Worm (Caenorhabditis elegans) whole organism, L2 larva: ENCODE results near the gene C49F8.3.

Experiments used
- F13H6.1 ChIP-seq: sonication (generic microtip); optimal IDR thresholded peaks from 2 replicates; lab custom pipeline; 2016; ENCODE audit warnings: missing genetic modification characterization, missing compliant biosample characterization
- Y55F3AM.14 ChIP-seq: fragments of 200-800 bp; sonication (Bioruptor generic); optimal IDR thresholded peaks from 2 replicates; lab custom pipeline; 2018; ENCODE audit warnings: mild to moderate bottlenecking, missing genetic modification characterization, missing compliant biosample characterization
- ZK546.5 ChIP-seq: sonication (generic microtip); optimal IDR thresholded peaks from 2 replicates; lab custom pipeline; 2017; ENCODE audit warnings: missing biosample characterization, missing genetic modification characterization
- aly-2 ChIP-seq: fragments of 150-350 bp; optimal IDR thresholded peaks from 2 replicates; lab custom pipeline; 2014; ENCODE audit warnings: missing biosample characterization, missing genetic modification characterization
- ama-1 ChIP-seq: fragments of 150-350 bp; optimal IDR thresholded peaks from 2 replicates; lab custom pipeline; 2018; ENCODE audit warnings: inconsistent platforms
- blmp-1 ChIP-seq: sonication (generic microtip); optimal IDR thresholded peaks from 2 replicates; lab custom pipeline; 2017; ENCODE audit warnings: missing genetic modification characterization, mild to moderate bottlenecking, missing compliant biosample characterization, antibody characterized with exemption, moderate library complexity; ENCODE audit not compliant: insufficient read depth
- crh-2 ChIP-seq: sonication (generic microtip); optimal IDR thresholded peaks from 2 replicates; lab custom pipeline; 2017; ENCODE audit warnings: missing biosample characterization, missing genetic modification characterization
- egl-27 ChIP-seq: sonication (generic microtip); optimal IDR thresholded peaks from 3 replicates; lab custom pipeline; 2017; ENCODE audit warnings: missing biosample characterization, missing genetic modification reagents, missing genetic modification characterization
- fos-1 ChIP-seq: fragments of 150-350 bp; optimal IDR thresholded peaks from 2 replicates; lab custom pipeline; 2014; ENCODE audit warnings: missing biosample characterization, missing genetic modification characterization
- gmeb-1 ChIP-seq: fragments of 150-350 bp; optimal IDR thresholded peaks from 2 replicates; lab custom pipeline; 2014; ENCODE audit warnings: missing biosample characterization, missing genetic modification characterization
- lin-11 ChIP-seq: fragments of 150-350 bp; sonication (generic microtip); optimal IDR thresholded peaks from 2 replicates; lab custom pipeline; 2014; ENCODE audit warnings: missing biosample characterization, missing genetic modification characterization, inconsistent platforms, mixed read lengths
- lin-13 ChIP-seq: fragments of 150-350 bp; optimal IDR thresholded peaks from 2 replicates; lab custom pipeline; 2014; ENCODE audit warnings: missing biosample characterization, missing genetic modification reagents, missing genetic modification characterization
- lsy-2 ChIP-seq, 2 experiments: fragments of 150-350 bp in 1 of 2; sonication (generic microtip) in 1 of 2; optimal IDR thresholded peaks; 2 replicates each; lab custom pipeline; 2014 to 2017; ENCODE audit warnings: missing biosample characterization in 2 of 2, missing genetic modification characterization in 2 of 2
- mab-5 ChIP-seq: fragments of 150-350 bp; optimal IDR thresholded peaks from 2 replicates; lab custom pipeline; 2014; ENCODE audit warnings: missing biosample characterization, missing genetic modification characterization
- mbf-1 ChIP-seq: sonication (generic microtip); optimal IDR thresholded peaks from 2 replicates; lab custom pipeline; 2017; ENCODE audit warnings: missing biosample characterization, missing genetic modification characterization
- mdl-1 ChIP-seq, 2 experiments: fragments of 150-350 bp in 1 of 2; sonication (generic microtip) in 1 of 2; optimal IDR thresholded peaks; 2 replicates each; lab custom pipeline; 2017; ENCODE audit warnings: missing biosample characterization in 2 of 2, missing genetic modification characterization in 2 of 2
- nhr-10 ChIP-seq: sonication (generic microtip); optimal IDR thresholded peaks from 2 replicates; lab custom pipeline; 2017; ENCODE audit warnings: missing biosample characterization, missing genetic modification characterization
- nhr-11 ChIP-seq: fragments of 150-350 bp; optimal IDR thresholded peaks from 2 replicates; lab custom pipeline; 2014; ENCODE audit warnings: missing biosample characterization, missing genetic modification characterization
- nhr-129 ChIP-seq: fragments of 150-350 bp; optimal IDR thresholded peaks from 2 replicates; lab custom pipeline; 2014; ENCODE audit warnings: missing biosample characterization, missing genetic modification characterization
- nhr-21 ChIP-seq: fragments of 150-350 bp; optimal IDR thresholded peaks from 2 replicates; lab custom pipeline; 2014; ENCODE audit warnings: missing biosample characterization, missing genetic modification characterization
- nhr-25 ChIP-seq: fragments of 150-350 bp; sonication (generic microtip); optimal IDR thresholded peaks from 3 replicates; lab custom pipeline; 2014; ENCODE audit warnings: missing biosample characterization, missing genetic modification characterization
- nhr-6 ChIP-seq: fragments of 150-350 bp; optimal IDR thresholded peaks from 2 replicates; lab custom pipeline; 2014; ENCODE audit warnings: missing biosample characterization, missing genetic modification characterization
- sem-4 ChIP-seq: fragments of 150-350 bp; optimal IDR thresholded peaks from 2 replicates; lab custom pipeline; 2014; ENCODE audit warnings: missing biosample characterization, missing genetic modification reagents, missing genetic modification characterization
- sma-3 ChIP-seq: sonication (generic microtip); optimal IDR thresholded peaks from 2 replicates; lab custom pipeline; 2016; ENCODE audit warnings: missing genetic modification reagents, missing genetic modification characterization, missing compliant biosample characterization
- sma-9 ChIP-seq, 2 experiments: fragments of 150-350 bp in 1 of 2; sonication (generic microtip) in 1 of 2; optimal IDR thresholded peaks; 2 replicates each; lab custom pipeline; 2014 to 2016; ENCODE audit warnings: missing genetic modification characterization in 2 of 2, mild to moderate bottlenecking in 1 of 2, missing biosample characterization in 1 of 2, missing compliant biosample characterization in 1 of 2, missing genetic modification reagents in 1 of 2, moderate library complexity in 1 of 2
- unc-39 ChIP-seq: fragments of 150-350 bp; optimal IDR thresholded peaks from 2 replicates; lab custom pipeline; 2014; ENCODE audit warnings: missing biosample characterization, missing genetic modification characterization
- unc-62 ChIP-seq: fragments of 150-350 bp; optimal IDR thresholded peaks from 2 replicates; lab custom pipeline; 2014; ENCODE audit warnings: missing biosample characterization, missing genetic modification reagents, missing genetic modification characterization
- ztf-11 ChIP-seq: sonication (generic microtip); optimal IDR thresholded peaks from 2 replicates; lab custom pipeline; 2017; ENCODE audit warnings: missing biosample characterization, missing genetic modification characterization
- ztf-4 ChIP-seq: fragments of 150-350 bp; optimal IDR thresholded peaks from 2 replicates; lab custom pipeline; 2014; ENCODE audit warnings: missing biosample characterization, missing genetic modification characterization

C49F8.3 gene

DNA sequence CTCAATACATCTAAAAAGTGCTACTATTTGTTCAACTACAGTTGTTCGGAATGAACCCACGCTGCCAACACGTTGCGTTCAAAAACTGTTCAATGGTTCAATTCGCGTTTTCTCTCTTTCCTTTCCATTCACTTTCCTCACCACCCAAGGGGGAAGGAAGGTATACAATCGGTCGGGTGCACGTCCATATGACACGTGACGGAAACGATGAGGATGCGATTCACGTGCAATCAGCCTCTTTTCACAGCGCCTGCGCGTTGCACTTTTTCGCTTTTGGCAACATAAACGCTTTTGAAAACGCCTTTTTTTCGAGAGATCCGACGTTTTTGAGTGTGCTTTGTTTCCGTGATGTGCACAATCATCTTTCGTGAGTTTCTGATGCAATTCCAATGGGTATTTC lies 28.8 kb downstream of the C49F8.3 start (continued):
- no peak for TF ChIP-seq unc-39 (tag; lab: Kevin White, UChicago)

ce11 chrX:13357673-13358072 lies 29.7 kb downstream of the C49F8.3 start:
- TF ChIP-seq nhr-129 (tag; lab: Kevin White, UChicago) (peak; percentile 68), nhr-21 (tag; lab: Kevin White, UChicago) (peak; percentile 80), nhr-25 (tag; lab: Kevin White, UChicago) (peak; percentile 54), sem-4 (tag; lab: Kevin White, UChicago) (peak; percentile 32), sma-9 (GFP tag; optimal IDR thresholded peaks at IDR 0.05; lab: Kevin White, UChicago) (peak; percentile 41), sma-9 (tag; optimal IDR thresholded peaks at IDR 0.05; lab: Kevin White, UChicago) (no peak), lin-11 (tag; lab: Kevin White, UChicago) (no peak), blmp-1 (tag; lab: Kevin White, UChicago) (peak; percentile 38), sma-3 (no peak)

- TF ChIP-seq nhr-21 (tag; lab: Kevin White, UChicago) (peak; percentile 93), sma-9 (GFP tag; optimal IDR thresholded peaks at IDR 0.05; lab: Kevin White, UChicago) (peak; percentile 99), sma-9 (tag; optimal IDR thresholded peaks at IDR 0.05; lab: Kevin White, UChicago) (no peak), mbf-1 (tag; lab: Kevin White, UChicago) (no peak), egl-27 (tag; lab: Kevin White, UChicago) (peak; percentile 77), nhr-10 (tag; lab: Kevin White, UChicago) (no peak), nhr-25 (tag; lab: Kevin White, UChicago) (peak; percentile 86), fos-1 (tag; lab: Kevin White, UChicago) (peak; percentile 83), lin-13 (GFP tag; lab: Kevin White, UChicago) (peak; percentile 46), Y55F3AM.14 (GFP tag; lab: Kevin White, UChicago) (peak; percentile 54), mab-5 (tag; lab: Kevin White, UChicago) (no peak), nhr-6 (tag; lab: Kevin White, UChicago) (peak; percentile 29), unc-62 (GFP tag; lab: Kevin White, UChicago) (no peak), ama-1 (lab: Kevin White, UChicago) (no peak), lsy-2 (tag; optimal IDR thresholded peaks at IDR 0.05; lab: Kevin White, UChicago) (peak in 1 of 2 experiments; percentile 59), blmp-1 (tag; lab: Kevin White, UChicago) (peak; percentile 83), mdl-1 (tag; optimal IDR thresholded peaks at IDR 0.05; lab: Kevin White, UChicago) (peak; percentile 71 to 84), nhr-129 (tag; lab: Kevin White, UChicago) (peak; percentile 88), crh-2 (peak; percentile 82), gmeb-1 (peak; percentile 2), lin-11 (tag; lab: Kevin White, UChicago) (peak; percentile 11), sma-3 (peak; percentile 84), ztf-11 (no peak), unc-39 (tag; lab: Kevin White, UChicago) (no peak), ztf-4 (tag; lab: Kevin White, UChicago) (peak; percentile 34), F13H6.1 (peak; percentile 86), sem-4 (tag; lab: Kevin White, UChicago) (peak; percentile 73), ZK546.5 (tag; lab: Kevin White, UChicago) (no peak)
Observed at ce11 chrX:13356469-13356868, 30.9 kb downstream of the C49F8.3 start.

DNA sequence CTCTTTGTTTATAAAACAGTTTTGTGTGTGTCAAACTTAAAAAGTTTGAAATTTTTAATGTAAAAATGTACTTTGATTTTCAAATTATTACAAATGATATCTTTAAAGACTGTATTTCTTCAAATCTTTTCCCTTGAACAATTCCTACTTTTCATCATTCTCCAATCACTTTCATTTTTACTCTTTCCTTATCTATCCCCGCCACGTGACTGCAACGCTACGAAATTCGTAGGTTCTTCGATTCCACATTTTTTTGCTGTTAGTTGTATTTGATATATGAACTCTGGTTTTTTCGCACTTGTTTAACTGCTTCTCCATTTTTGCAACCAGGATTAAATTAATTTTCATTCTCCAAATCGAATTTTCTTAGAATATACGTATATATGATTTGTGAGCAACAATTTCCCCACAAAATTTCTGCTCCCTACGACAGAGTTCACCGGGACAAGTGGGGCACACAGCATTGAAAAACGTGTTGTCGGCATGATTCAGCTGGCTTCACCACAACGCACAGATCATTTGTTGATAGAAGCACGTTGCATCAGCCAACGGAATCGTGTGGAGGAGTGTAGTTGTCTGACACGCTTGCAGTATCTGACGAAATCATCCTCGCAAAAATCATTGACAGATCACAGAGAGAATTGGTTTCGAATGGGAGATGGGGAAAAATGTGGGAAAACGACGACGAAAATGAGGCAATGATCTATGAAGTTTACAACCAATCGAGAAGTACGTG lies 32.5 kb downstream of the C49F8.3 start:
- TF ChIP-seq lin-11 (tag; lab: Kevin White, UChicago) (no peak), nhr-21 (tag; lab: Kevin White, UChicago) (peak; percentile 84), Y55F3AM.14 (GFP tag; lab: Kevin White, UChicago) (peak; percentile 45), sma-9 (GFP tag; optimal IDR thresholded peaks at IDR 0.05; lab: Kevin White, UChicago) (peak; percentile 91), sma-9 (tag; optimal IDR thresholded peaks at IDR 0.05; lab: Kevin White, UChicago) (no peak), lsy-2 (tag; optimal IDR thresholded peaks at IDR 0.05; lab: Kevin White, UChicago) (peak in 1 of 2 experiments; percentile 34), nhr-25 (tag; lab: Kevin White, UChicago) (peak; percentile 73), nhr-11 (tag; lab: Kevin White, UChicago) (no peak), egl-27 (tag; lab: Kevin White, UChicago) (peak; percentile 24), aly-2 (tag; lab: Kevin White, UChicago) (no peak), crh-2 (peak; percentile 4), fos-1 (tag; lab: Kevin White, UChicago) (peak; percentile 59), nhr-10 (tag; lab: Kevin White, UChicago) (no peak), blmp-1 (tag; lab: Kevin White, UChicago) (peak; percentile 97), sma-3 (peak; percentile 16), nhr-129 (tag; lab: Kevin White, UChicago) (peak; percentile 95), nhr-6 (tag; lab: Kevin White, UChicago) (peak; percentile 38), mab-5 (tag; lab: Kevin White, UChicago) (no peak), lin-13 (GFP tag; lab: Kevin White, UChicago) (no peak), unc-62 (GFP tag; lab: Kevin White, UChicago) (no peak), mdl-1 (tag; optimal IDR thresholded peaks at IDR 0.05; lab: Kevin White, UChicago) (peak in 1 of 2 experiments; percentile 11), sem-4 (tag; lab: Kevin White, UChicago) (peak; percentile 5), F13H6.1 (peak; percentile 78)
